ENCODE assay signal across 6 worm cellular contexts in the genomic region with DNA sequence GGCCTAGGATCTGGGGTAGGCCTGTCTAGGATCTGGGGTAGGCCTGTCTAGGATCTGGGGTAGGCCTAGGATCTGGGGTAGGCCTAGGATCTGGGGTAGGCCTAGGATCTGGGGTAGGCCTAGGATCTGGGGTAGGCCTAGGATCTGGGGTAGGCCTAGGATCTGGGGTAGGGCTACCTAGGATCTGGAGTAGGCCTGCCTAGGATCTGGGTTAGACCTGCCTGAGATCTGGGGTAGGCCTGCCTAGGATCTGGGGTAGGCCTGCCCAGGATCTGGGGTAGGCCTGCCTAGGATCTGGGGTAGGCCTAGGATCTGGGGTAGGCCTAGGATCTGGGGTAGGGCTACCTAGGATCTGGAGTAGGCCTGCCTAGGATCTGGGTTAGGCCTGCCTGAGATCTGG.
TF ChIP-seq lines count a peak whose summit lies in the region.
"Not testable (repeated sequence)": the region's sequence is repeated elsewhere in the genome, so short reads cannot be mapped to it uniquely, and the experiment has no call there.

No protein-coding gene starts in this region.

TF ChIP-seq in whole organism, L1 larva, 84 proteins besides CTCF, POLR2A, EP300 and RAD21:
- TF ChIP-seq nhr-19 (GFP tag; conservative IDR thresholded peaks at IDR 0.05; lab: Robert Waterston, UW) = peak; percentile 54; the same call in 1 of the 2 replicates
- peak; percentile 74 for TF ChIP-seq grh-1 (GFP tag; IDR thresholded peaks at IDR 0.05; lab: Robert Waterston, UW)
- peak; percentile 79 for TF ChIP-seq unc-98 (GFP tag; IDR thresholded peaks at IDR 0.05; lab: Robert Waterston, UW)
- peak; percentile 41; the same call in 1 of the 2 replicates for TF ChIP-seq isw-1 (GFP tag; IDR thresholded peaks at IDR 0.05; lab: Robert Waterston, UW)
- 0 out of 2 replicates have a peak, but pooled peaks have one; percentile 99 for TF ChIP-seq ets-5 (GFP tag; IDR thresholded peaks at IDR 0.05; lab: Robert Waterston, UW)

TF ChIP-seq in whole organism, L4 larva, 104 proteins besides CTCF, POLR2A, EP300 and RAD21 (continues in another document):
- TF ChIP-seq madf-5 (GFP tag; IDR thresholded peaks at IDR 0.05; lab: Robert Waterston, UW) (peak; percentile 99), Y48G9A.11 (GFP tag; IDR thresholded peaks at IDR 0.05; lab: Robert Waterston, UW) (peak; percentile 87), egl-43 (GFP tag; IDR thresholded peaks at IDR 0.05; lab: Robert Waterston, UW) (peak; percentile 100), arid-1 (GFP tag; conservative IDR thresholded peaks at IDR 0.05; lab: Robert Waterston, UW) (peak; percentile 94), lin-1 (GFP tag; IDR thresholded peaks at IDR 0.05; lab: Robert Waterston, UW) (peak; percentile 91), pha-4 (GFP tag; IDR thresholded peaks at IDR 0.05; lab: Robert Waterston, UW) (peak; percentile 84), hmg-1.1 (GFP tag; IDR thresholded peaks at IDR 0.05; lab: Robert Waterston, UW) (peak; percentile 80; the same call in 1 of the 2 replicates), zfp-3 (GFP tag; conservative IDR thresholded peaks at IDR 0.05; lab: Robert Waterston, UW) (peak; percentile 92), lin-38 (GFP tag; IDR thresholded peaks at IDR 0.05; lab: Robert Waterston, UW) (peak; percentile 74), madf-9 (GFP tag; conservative IDR thresholded peaks at IDR 0.05; lab: Robert Waterston, UW) (peak; percentile 88), set-16 (GFP tag; IDR thresholded peaks at IDR 0.05; lab: Robert Waterston, UW) (peak; percentile 99), T26A8.4 (GFP tag; IDR thresholded peaks at IDR 0.05; lab: Robert Waterston, UW) (peak; percentile 90), ctbp-1 (GFP tag; IDR thresholded peaks at IDR 0.05; lab: Robert Waterston, UW) (peak; percentile 93), ZK337.2 (GFP tag; IDR thresholded peaks at IDR 0.05; lab: Robert Waterston, UW) (peak; percentile 96), tag-97 (GFP tag; IDR thresholded peaks at IDR 0.05; lab: Robert Waterston, UW) (peak; percentile 92)
- TF ChIP-seq pha-4 (tag; optimal IDR thresholded peaks at IDR 0.05; lab: Kevin White, UChicago) = not testable (repeated sequence)

TF ChIP-seq in whole organism, early embryonic, 17 proteins besides CTCF, POLR2A, EP300 and RAD21:
- TF ChIP-seq sea-1 (GFP tag; conservative IDR thresholded peaks at IDR 0.05; lab: Robert Waterston, UW) (peak; percentile 95), flt-1 (GFP tag; IDR thresholded peaks at IDR 0.05; lab: Robert Waterston, UW) (peak; percentile 94), tbx-37 (GFP tag; conservative IDR thresholded peaks at IDR 0.05; lab: Robert Waterston, UW) (peak; percentile 96), tbx-11 (GFP tag; IDR thresholded peaks at IDR 0.05; lab: Robert Waterston, UW) (peak; percentile 93), pes-1 (GFP tag; IDR thresholded peaks at IDR 0.05; lab: Robert Waterston, UW) (peak; percentile 93), scrt-1 (GFP tag; IDR thresholded peaks at IDR 0.05; lab: Robert Waterston, UW) (peak; percentile 99)

TF ChIP-seq in whole organism, late embryonic, 69 proteins besides CTCF, POLR2A, EP300 and RAD21:
- TF ChIP-seq sox-2 (GFP tag; IDR thresholded peaks at IDR 0.05; lab: Robert Waterston, UW) = peak; percentile 78
- TF ChIP-seq unc-3 (GFP tag; conservative IDR thresholded peaks at IDR 0.05; lab: Robert Waterston, UW) = peak; percentile 89
- TF ChIP-seq unc-3 (tag; optimal IDR thresholded peaks at IDR 0.05; lab: Kevin White, UChicago) = not testable (repeated sequence)
- TF ChIP-seq ceh-45 (GFP tag; IDR thresholded peaks at IDR 0.05; lab: Robert Waterston, UW) = peak; percentile 92
TF ChIP-seq in whole organism, late embryonic: peak in this region for 3; not testable (repeated sequence) for 66.

TF ChIP-seq in whole organism, midembryonic, 9 proteins besides CTCF, POLR2A, EP300 and RAD21:
- peak; percentile 99 for TF ChIP-seq klf-2 (GFP tag; conservative IDR thresholded peaks at IDR 0.05; lab: Robert Waterston, UW)
- peak; percentile 95 for TF ChIP-seq flt-1 (GFP tag; IDR thresholded peaks at IDR 0.05; lab: Robert Waterston, UW)
- peak; percentile 99 for TF ChIP-seq ref-1 (GFP tag; conservative IDR thresholded peaks at IDR 0.05; lab: Robert Waterston, UW)
- peak; percentile 97 for TF ChIP-seq ztf-23 (GFP tag; IDR thresholded peaks at IDR 0.05; lab: Robert Waterston, UW)
- peak; percentile 96 for TF ChIP-seq ztf-29 (GFP tag; IDR thresholded peaks at IDR 0.05; lab: Robert Waterston, UW)
- TF ChIP-seq T22C8.4 (GFP tag; IDR thresholded peaks at IDR 0.05; lab: Robert Waterston, UW) = peak; percentile 94
- TF ChIP-seq tab-1 (GFP tag; IDR thresholded peaks at IDR 0.05; lab: Robert Waterston, UW) = peak; percentile 98

TF ChIP-seq in whole organism, young adult, 124 proteins besides CTCF, POLR2A, EP300 and RAD21 (continues in another document):
- TF ChIP-seq madf-6 (GFP tag; IDR thresholded peaks at IDR 0.05; lab: Robert Waterston, UW) (peak; percentile 77), ztf-6 (GFP tag; IDR thresholded peaks at IDR 0.05; lab: Robert Waterston, UW) (peak; percentile 98), Y67H2A.10 (GFP tag; conservative IDR thresholded peaks at IDR 0.05; lab: Robert Waterston, UW) (peak; percentile 67; the same call in 1 of the 2 replicates), C06A6.2 (GFP tag; conservative IDR thresholded peaks at IDR 0.05; lab: Robert Waterston, UW) (peak; percentile 61; the same call in 1 of the 2 replicates), cebp-2 (GFP tag; IDR thresholded peaks at IDR 0.05; lab: Robert Waterston, UW) (peak; percentile 99), Y79H2A.3 (GFP tag; conservative IDR thresholded peaks at IDR 0.05; lab: Robert Waterston, UW) (peak; percentile 66; the same call in 1 of the 2 replicates), nfya-2 (GFP tag; IDR thresholded peaks at IDR 0.05; lab: Robert Waterston, UW) (peak; percentile 93; the same call in 1 of the 2 replicates), let-526 (GFP tag; IDR thresholded peaks at IDR 0.05; lab: Robert Waterston, UW) (peak; percentile 97), hsf-1 (GFP tag; IDR thresholded peaks at IDR 0.05; lab: Robert Waterston, UW) (peak; percentile 83; the same call in 1 of the 2 replicates), aptf-2 (GFP tag; conservative IDR thresholded peaks at IDR 0.05; lab: Robert Waterston, UW) (peak; percentile 93), ztf-25 (GFP tag; IDR thresholded peaks at IDR 0.05; lab: Robert Waterston, UW) (peak; percentile 98), Y53G8AR.9 (GFP tag; conservative IDR thresholded peaks at IDR 0.05; lab: Robert Waterston, UW) (peak; percentile 93), egl-18 (GFP tag; IDR thresholded peaks at IDR 0.05; lab: Robert Waterston, UW) (peak; percentile 85; the same call in 1 of the 2 replicates), rcor-1 (GFP tag; IDR thresholded peaks at IDR 0.05; lab: Robert Waterston, UW) (peak; percentile 84), madf-8 (GFP tag; conservative IDR thresholded peaks at IDR 0.05; lab: Robert Waterston, UW) (peak; percentile 43), hmg-1.2 (GFP tag; IDR thresholded peaks at IDR 0.05; lab: Robert Waterston, UW) (0 out of 2 replicates have a peak, but pooled peaks have one; percentile 30), ceh-91 (GFP tag; IDR thresholded peaks at IDR 0.05; lab: Robert Waterston, UW) (peak; percentile 71), lag-1 (GFP tag; IDR thresholded peaks at IDR 0.05; lab: Robert Waterston, UW) (peak; percentile 99), bed-2 (GFP tag; IDR thresholded peaks at IDR 0.05; lab: Robert Waterston, UW) (peak; percentile 96), aptf-3 (GFP tag; IDR thresholded peaks at IDR 0.05; lab: Robert Waterston, UW) (peak; percentile 100), pbrm-1 (GFP tag; IDR thresholded peaks at IDR 0.05; lab: Robert Waterston, UW) (peak; percentile 91), B0019.2 (GFP tag; conservative IDR thresholded peaks at IDR 0.05; lab: Robert Waterston, UW) (peak; percentile 92), attf-3 (GFP tag; conservative IDR thresholded peaks at IDR 0.05; lab: Robert Waterston, UW) (peak; percentile 78), K11D2.4 (GFP tag; IDR thresholded peaks at IDR 0.05; lab: Robert Waterston, UW) (peak; percentile 90), sea-2 (GFP tag; IDR thresholded peaks at IDR 0.05; lab: Robert Waterston, UW) (peak; percentile 98), nfyb-1 (GFP tag; IDR thresholded peaks at IDR 0.05; lab: Robert Waterston, UW) (peak; percentile 97), C17E4.6 (GFP tag; IDR thresholded peaks at IDR 0.05; lab: Robert Waterston, UW) (peak; percentile 90), egl-44 (GFP tag; IDR thresholded peaks at IDR 0.05; lab: Robert Waterston, UW) (peak; percentile 98), bed-1 (GFP tag; IDR thresholded peaks at IDR 0.05; lab: Robert Waterston, UW) (peak; percentile 99), zfh-2 (GFP tag; conservative IDR thresholded peaks at IDR 0.05; lab: Robert Waterston, UW) (peak; percentile 53), ztf-28 (GFP tag; IDR thresholded peaks at IDR 0.05; lab: Robert Waterston, UW) (peak; percentile 97), madf-3 (GFP tag; IDR thresholded peaks at IDR 0.05; lab: Robert Waterston, UW) (peak; percentile 96), lin-26 (GFP tag; IDR thresholded peaks at IDR 0.05; lab: Robert Waterston, UW) (peak; percentile 99), Y56A3A.18 (GFP tag; IDR thresholded peaks at IDR 0.05; lab: Robert Waterston, UW) (peak; percentile 89; the same call in 1 of the 2 replicates), Y95B8A.8 (GFP tag; IDR thresholded peaks at IDR 0.05; lab: Robert Waterston, UW) (peak; percentile 96), ceh-58 (GFP tag; IDR thresholded peaks at IDR 0.05; lab: Robert Waterston, UW) (peak; percentile 99), F33H1.4 (GFP tag; IDR thresholded peaks at IDR 0.05; lab: Robert Waterston, UW) (peak; percentile 64), attf-6 (GFP tag; IDR thresholded peaks at IDR 0.05; lab: Robert Waterston, UW) (peak; percentile 91), nhr-120 (GFP tag; IDR thresholded peaks at IDR 0.05; lab: Robert Waterston, UW) (peak; percentile 98), ekl-4 (GFP tag; IDR thresholded peaks at IDR 0.05; lab: Robert Waterston, UW) (peak; percentile 95), cebp-1 (GFP tag; IDR thresholded peaks at IDR 0.05; lab: Robert Waterston, UW) (peak; percentile 80), egrh-3 (GFP tag; IDR thresholded peaks at IDR 0.05; lab: Robert Waterston, UW) (peak; percentile 98), ceh-100 (GFP tag; IDR thresholded peaks at IDR 0.05; lab: Robert Waterston, UW) (peak; percentile 85), mcd-1 (GFP tag; IDR thresholded peaks at IDR 0.05; lab: Robert Waterston, UW) (peak; percentile 81), D2030.7 (GFP tag; IDR thresholded peaks at IDR 0.05; lab: Robert Waterston, UW) (peak; percentile 94), F37B4.10 (GFP tag; IDR thresholded peaks at IDR 0.05; lab: Robert Waterston, UW) (peak; percentile 98; the same call in 1 of the 2 replicates)
- not testable (repeated sequence) for TF ChIP-seq cebp-1 (tag; optimal IDR thresholded peaks at IDR 0.05; lab: Kevin White, UChicago)
